Fruit fly (Drosophila melanogaster) whole organism, embryonic: ENCODE results near the gene CG33669.

Source experiments
- B-H1 ChIP-seq: fragments of 200-800 bp; sonication (Bioruptor generic); IDR thresholded peaks from 3 replicates; pipeline ENCODE4 v1.3.6; 2022; ENCODE audit warnings: missing biosample characterization, missing genetic modification characterization
- Blimp-1 ChIP-seq: fragments of 200-800 bp; sonication (Bioruptor generic); optimal IDR thresholded peaks from 3 replicates; lab custom pipeline; 2018; ENCODE audit warnings: missing biosample characterization, missing genetic modification characterization, mild to moderate bottlenecking, moderate library complexity, missing genetic modification reagents
- CG12769 ChIP-seq: fragments of 200-800 bp; sonication (Bioruptor generic); optimal IDR thresholded peaks from 2 replicates; lab custom pipeline; 2019; ENCODE audit warnings: missing biosample characterization, mild to moderate bottlenecking, missing genetic modification characterization, moderate library complexity
- CG13296 ChIP-seq: fragments of 200-800 bp; sonication (Bioruptor generic); optimal IDR thresholded peaks from 3 replicates; lab custom pipeline; 2018; ENCODE audit warnings: missing biosample characterization, mild to moderate bottlenecking, missing genetic modification characterization
- CG13775 ChIP-seq: fragments of 200-800 bp; sonication (Bioruptor generic); optimal IDR thresholded peaks from 3 replicates; lab custom pipeline; 2017; ENCODE audit warnings: missing biosample characterization, mild to moderate bottlenecking, missing genetic modification characterization
- CG17328 ChIP-seq: fragments of 200-800 bp; sonication (Bioruptor generic); IDR thresholded peaks from 2 replicates; pipeline ENCODE4 v1.3.6; 2022; ENCODE audit warnings: missing biosample characterization, missing genetic modification characterization
- CG17912 ChIP-seq: fragments of 200-800 bp; sonication (Bioruptor generic); optimal IDR thresholded peaks from 2 replicates; lab custom pipeline; 2018; ENCODE audit warnings: missing biosample characterization, mild to moderate bottlenecking, missing genetic modification characterization
- CG18262 ChIP-seq: fragments of 200-800 bp; optimal IDR thresholded peaks from 3 replicates; lab custom pipeline; 2019; ENCODE audit warnings: missing biosample characterization, mild to moderate bottlenecking, missing genetic modification characterization, moderate library complexity
- CG18599 ChIP-seq: fragments of 200-800 bp; sonication (Bioruptor generic); optimal IDR thresholded peaks from 3 replicates; lab custom pipeline; 2017; ENCODE audit warnings: missing biosample characterization, missing genetic modification characterization, mild to moderate bottlenecking, moderate library complexity, missing genetic modification reagents
- CG2116 ChIP-seq: fragments of 200-800 bp; sonication (Bioruptor generic); optimal IDR thresholded peaks from 3 replicates; lab custom pipeline; 2018; ENCODE audit warnings: missing biosample characterization, mild to moderate bottlenecking, missing genetic modification characterization
- CG31441 ChIP-seq: fragments of 200-800 bp; sonication (Bioruptor generic); IDR thresholded peaks from 2 replicates; pipeline ENCODE4 v1.3.6; 2022; ENCODE audit warnings: missing biosample characterization, missing genetic modification characterization
- CG34376 ChIP-seq: fragments of 200-800 bp; sonication (Bioruptor generic); optimal IDR thresholded peaks from 2 replicates; lab custom pipeline; 2018; ENCODE audit warnings: missing biosample characterization, mild to moderate bottlenecking, missing genetic modification characterization
- CG6254 ChIP-seq: fragments of 200-800 bp; sonication (Bioruptor generic); optimal IDR thresholded peaks from 3 replicates; lab custom pipeline; 2017; ENCODE audit warnings: mild to moderate bottlenecking, missing biosample characterization, missing genetic modification reagents, missing genetic modification characterization
- CHES-1-like ChIP-seq: fragments of 200-800 bp; sonication (Bioruptor generic); optimal IDR thresholded peaks from 2 replicates; lab custom pipeline; 2016; ENCODE audit warnings: missing biosample characterization, missing genetic modification characterization
- CTCF ChIP-seq: fragments of 200-800 bp; sonication (Bioruptor generic); optimal IDR thresholded peaks from 2 replicates; lab custom pipeline; 2017; ENCODE audit warnings: missing biosample characterization, mild to moderate bottlenecking, missing genetic modification characterization, moderate library complexity
- D19A ChIP-seq: fragments of 200-800 bp; optimal IDR thresholded peaks from 3 replicates; lab custom pipeline; 2019; ENCODE audit warnings: missing biosample characterization, mild to moderate bottlenecking, missing genetic modification characterization, moderate library complexity
- Dfd ChIP-seq, 2 experiments: fragments of >200 bp; optimal IDR thresholded peaks; 2 replicates each; lab custom pipeline; 2017; ENCODE audit warnings: missing biosample characterization in 2 of 2, missing genetic modification characterization in 2 of 2
- Dll ChIP-seq: fragments of 200-800 bp; sonication (Bioruptor generic); IDR thresholded peaks from 4 replicates; pipeline ENCODE4 v1.3.6; 2022; ENCODE audit warnings: missing biosample characterization, missing genetic modification characterization; ENCODE audit not compliant: partially characterized antibody
- GATAe ChIP-seq: fragments of 200-800 bp; sonication (Bioruptor generic); conservative IDR thresholded peaks from 2 replicates; pipeline ENCODE4 v1.3.6; 2022; ENCODE audit warnings: missing biosample characterization, missing genetic modification characterization
- Hand ChIP-seq: fragments of 200-800 bp; sonication (Bioruptor generic); optimal IDR thresholded peaks from 2 replicates; lab custom pipeline; 2017; ENCODE audit warnings: mild to moderate bottlenecking, missing biosample characterization, missing genetic modification reagents, missing genetic modification characterization
- Hr51 ChIP-seq, 2 experiments: fragments of 200-800 bp; sonication (Bioruptor generic); optimal IDR thresholded peaks; 2 replicates in 1 of 2; 3 replicates in 1 of 2; lab custom pipeline; 2016 to 2018; ENCODE audit warnings: missing biosample characterization in 2 of 2, missing genetic modification characterization in 2 of 2, mild to moderate bottlenecking in 1 of 2, moderate library complexity in 1 of 2
- Hsf ChIP-seq: fragments of 200-800 bp; sonication (Bioruptor generic); optimal IDR thresholded peaks from 3 replicates; lab custom pipeline; 2016; ENCODE audit warnings: missing biosample characterization, missing genetic modification characterization
- Lim3 ChIP-seq: fragments of 200-800 bp; sonication (Bioruptor generic); IDR thresholded peaks from 2 replicates; pipeline ENCODE4 v1.3.6; 2022; ENCODE audit warnings: missing biosample characterization, missing genetic modification characterization
- Meics ChIP-seq: fragments of 200-800 bp; sonication (Bioruptor generic); optimal IDR thresholded peaks from 2 replicates; lab custom pipeline; 2017; ENCODE audit warnings: missing biosample characterization, mild to moderate bottlenecking, missing genetic modification characterization
- Neu2 ChIP-seq: fragments of 200-800 bp; sonication (Bioruptor generic); optimal IDR thresholded peaks from 3 replicates; lab custom pipeline; 2016; ENCODE audit warnings: missing biosample characterization, missing genetic modification characterization, borderline replicate concordance
- Nf-YC ChIP-seq: fragments of 200-800 bp; optimal IDR thresholded peaks from 3 replicates; lab custom pipeline; 2019; ENCODE audit warnings: missing biosample characterization, mild to moderate bottlenecking, missing genetic modification characterization, moderate library complexity
- Sox100B ChIP-seq: fragments of 200-800 bp; sonication (Bioruptor generic); optimal IDR thresholded peaks from 3 replicates; lab custom pipeline; 2018; ENCODE audit warnings: missing biosample characterization, mild to moderate bottlenecking, missing genetic modification characterization
- Spps ChIP-seq: fragments of 200-800 bp; sonication (Bioruptor generic); optimal IDR thresholded peaks from 2 replicates; lab custom pipeline; 2018; ENCODE audit warnings: missing biosample characterization, mild to moderate bottlenecking, missing genetic modification characterization
- ab ChIP-seq: fragments of 200-800 bp; sonication (Bioruptor generic); optimal IDR thresholded peaks from 2 replicates; lab custom pipeline; 2016; ENCODE audit warnings: missing biosample characterization, missing genetic modification characterization
- bigmax ChIP-seq: fragments of 200-800 bp; sonication (Bioruptor generic); optimal IDR thresholded peaks from 2 replicates; lab custom pipeline; 2018; ENCODE audit warnings: missing biosample characterization, mild to moderate bottlenecking, missing genetic modification characterization
- crc ChIP-seq: fragments of 200-800 bp; sonication (Bioruptor generic); optimal IDR thresholded peaks from 2 replicates; lab custom pipeline; 2016; ENCODE audit warnings: missing biosample characterization, missing genetic modification characterization
- crp ChIP-seq, 2 experiments: fragments of 200-800 bp; sonication (Bioruptor generic); optimal IDR thresholded peaks; 2 replicates in 1 of 2; 3 replicates in 1 of 2; lab custom pipeline; 2017; ENCODE audit warnings: missing biosample characterization in 2 of 2, missing genetic modification characterization in 2 of 2, mild to moderate bottlenecking in 1 of 2, moderate library complexity in 1 of 2
- dan ChIP-seq: fragments of 200-800 bp; sonication (Bioruptor generic); IDR thresholded peaks from 2 replicates; pipeline ENCODE4 v1.3.6; 2022; ENCODE audit warnings: missing biosample characterization, missing genetic modification characterization
- dati ChIP-seq: fragments of 200-800 bp; sonication (Bioruptor generic); IDR thresholded peaks from 2 replicates; pipeline ENCODE4 v1.3.6; 2022; ENCODE audit warnings: missing biosample characterization, missing genetic modification characterization
- disco-r ChIP-seq: fragments of 200-800 bp; sonication (Bioruptor generic); optimal IDR thresholded peaks from 2 replicates; lab custom pipeline; 2016; ENCODE audit warnings: missing biosample characterization, missing genetic modification characterization
- ems ChIP-seq: fragments of 200-800 bp; sonication (Bioruptor generic); optimal IDR thresholded peaks from 3 replicates; lab custom pipeline; 2016; ENCODE audit warnings: missing biosample characterization, missing genetic modification characterization
- eve ChIP-seq, 2 experiments: fragments of >200 bp; optimal IDR thresholded peaks; 2 replicates each; lab custom pipeline; 2017; ENCODE audit warnings: missing biosample characterization in 2 of 2, missing genetic modification characterization in 2 of 2
- eyg ChIP-seq: fragments of 200-800 bp; sonication (Bioruptor generic); optimal IDR thresholded peaks from 3 replicates; lab custom pipeline; 2016; ENCODE audit warnings: missing biosample characterization, missing genetic modification characterization
- fd64A ChIP-seq: fragments of 200-800 bp; sonication (Bioruptor generic); optimal IDR thresholded peaks from 3 replicates; lab custom pipeline; 2018; ENCODE audit warnings: missing biosample characterization, mild to moderate bottlenecking, missing genetic modification characterization
- grau ChIP-seq: fragments of 200-800 bp; optimal IDR thresholded peaks from 3 replicates; lab custom pipeline; 2019; ENCODE audit warnings: missing biosample characterization, mild to moderate bottlenecking, missing genetic modification characterization, moderate library complexity
- inv ChIP-seq: fragments of 200-800 bp; sonication (Bioruptor generic); IDR thresholded peaks from 2 replicates; pipeline ENCODE4 v1.3.6; 2022; ENCODE audit warnings: missing biosample characterization, missing genetic modification characterization; ENCODE audit not compliant: partially characterized antibody
- jumu ChIP-seq: fragments of 200-800 bp; sonication (Bioruptor generic); optimal IDR thresholded peaks from 3 replicates; lab custom pipeline; 2016; ENCODE audit warnings: missing biosample characterization, missing genetic modification characterization
- nmo ChIP-seq: fragments of 200-800 bp; sonication (Bioruptor generic); optimal IDR thresholded peaks from 2 replicates; lab custom pipeline; 2018; ENCODE audit warnings: missing biosample characterization, mild to moderate bottlenecking, missing genetic modification characterization, moderate library complexity
- nom ChIP-seq: fragments of 200-800 bp; sonication (Bioruptor generic); optimal IDR thresholded peaks from 2 replicates; lab custom pipeline; 2017; ENCODE audit warnings: missing biosample characterization, missing genetic modification characterization, mild to moderate bottlenecking, moderate library complexity, missing genetic modification reagents
- pb ChIP-seq: fragments of 200-800 bp; sonication (Bioruptor generic); optimal IDR thresholded peaks from 3 replicates; lab custom pipeline; 2016; ENCODE audit warnings: missing biosample characterization, missing genetic modification characterization
- repo ChIP-seq: fragments of 200-800 bp; sonication (Bioruptor generic); optimal IDR thresholded peaks from 2 replicates; lab custom pipeline; 2016; ENCODE audit warnings: missing biosample characterization, missing genetic modification characterization
- rib ChIP-seq: fragments of 200-800 bp; sonication (Bioruptor generic); IDR thresholded peaks from 2 replicates; pipeline ENCODE4 v1.3.6; 2022; ENCODE audit warnings: missing biosample characterization, missing genetic modification characterization
- schlank ChIP-seq: fragments of 200-800 bp; sonication (Bioruptor generic); optimal IDR thresholded peaks from 2 replicates; lab custom pipeline; 2018; ENCODE audit warnings: missing biosample characterization, mild to moderate bottlenecking, missing genetic modification characterization
- sens ChIP-seq: fragments of 200-800 bp; sonication (Bioruptor generic); peaks from one replicate; lab custom pipeline; 2016; ENCODE audit warnings: missing biosample characterization, missing genetic modification characterization
- shn ChIP-seq: fragments of 200-800 bp; sonication (Bioruptor generic); optimal IDR thresholded peaks from 3 replicates; lab custom pipeline; 2016; ENCODE audit warnings: missing biosample characterization, missing genetic modification characterization
- z ChIP-seq: fragments of 200-800 bp; sonication (Bioruptor generic); IDR thresholded peaks from 3 replicates; pipeline ENCODE4 v1.3.6; 2022; ENCODE audit warnings: missing biosample characterization, missing genetic modification characterization

CG33669 gene

DNA sequence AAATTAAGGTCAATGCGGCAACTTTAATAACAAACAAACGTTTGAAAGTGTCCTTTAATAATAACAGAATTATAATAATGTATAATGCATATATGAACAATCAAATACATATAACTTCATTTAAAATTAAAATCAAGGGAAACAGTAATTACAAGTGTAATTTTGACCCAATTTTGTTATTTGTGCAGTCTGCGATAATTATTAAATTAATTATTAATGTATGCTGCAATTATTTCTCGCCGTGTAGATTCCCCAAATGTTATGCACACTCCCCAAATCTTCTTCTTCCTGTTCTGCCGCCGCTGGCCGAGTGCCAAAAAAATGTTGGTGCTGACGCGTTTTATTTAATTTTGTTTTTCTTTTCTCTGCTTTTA, 46.3 kb downstream of the CG33669 start (continued):
- TF ChIP-seq sens (GFP tag; lab: Kevin White, UChicago) (peak; percentile 87), Lim3 (GFP tag; lab: Robert Waterston, UW) (peak; percentile 34; the same call in 1 of the 2 replicates), CG17328 (GFP tag; lab: Robert Waterston, UW) (peak; percentile 73), CHES-1-like (GFP tag; lab: Kevin White, UChicago) (no peak), CG34376 (peak; percentile 83), CG18262 (tag; lab: Kevin White, UChicago) (peak; percentile 92), repo (GFP tag; lab: Kevin White, UChicago) (no peak), Meics (GFP tag; lab: Kevin White, UChicago) (peak; percentile 91), CG2116 (GFP tag; lab: Kevin White, UChicago) (peak; percentile 59), Sox100B (GFP tag; lab: Kevin White, UChicago) (peak; percentile 93), CTCF (GFP tag; lab: Kevin White, UChicago) (peak; percentile 16), Dll (GFP tag; lab: Robert Waterston, UW) (no peak), CG18599 (GFP tag; lab: Kevin White, UChicago) (peak; percentile 93), Hr51 (GFP tag; optimal IDR thresholded peaks at IDR 0.05; lab: Kevin White, UChicago) (peak; percentile 15 to 93), crp (GFP tag; optimal IDR thresholded peaks at IDR 0.05; lab: Kevin White, UChicago) (peak in 1 of 2 experiments; percentile 33), Hand (peak; percentile 84), Spps (tag; lab: Kevin White, UChicago) (peak; percentile 77), disco-r (no peak), dati (GFP tag; lab: Robert Waterston, UW) (0 out of 2 replicates have a peak, but pooled peaks have one; percentile 25), eyg (GFP tag; lab: Kevin White, UChicago) (no peak), CG13296 (GFP tag; lab: Kevin White, UChicago) (peak; percentile 89), GATAe (GFP tag; lab: Robert Waterston, UW) (peak; percentile 31; the same call in 1 of the 2 replicates), rib (GFP tag; lab: Robert Waterston, UW) (peak; percentile 64; the same call in 1 of the 2 replicates), D19A (tag; lab: Kevin White, UChicago) (peak; percentile 84), fd64A (GFP tag; lab: Kevin White, UChicago) (peak; percentile 39), pb (GFP tag; lab: Kevin White, UChicago) (no peak), grau (peak; percentile 90), ab (GFP tag; lab: Kevin White, UChicago) (no peak), Hsf (peak; percentile 72), jumu (no peak), schlank (peak; percentile 66), CG12769 (tag; lab: Kevin White, UChicago) (peak; percentile 78), Dfd (GFP tag; optimal IDR thresholded peaks at IDR 0.05; lab: Kevin White, UChicago) (peak in 1 of 2 experiments; percentile 70), shn (GFP tag; lab: Kevin White, UChicago) (no peak), inv (no peak), Blimp-1 (peak; percentile 86), Neu2 (GFP tag; lab: Kevin White, UChicago) (no peak), crc (GFP tag; lab: Kevin White, UChicago) (no peak), dan (GFP tag; lab: Robert Waterston, UW) (no peak), bigmax (no peak), CG13775 (GFP tag; lab: Kevin White, UChicago) (peak; percentile 88), z (GFP tag; lab: Robert Waterston, UW) (0 out of 3 replicates have a peak, but pooled peaks have one; percentile 25), nmo (GFP tag; lab: Kevin White, UChicago) (peak; percentile 94), Nf-YC (tag; lab: Kevin White, UChicago) (peak; percentile 83), CG6254 (GFP tag; lab: Kevin White, UChicago) (peak; percentile 72), CG17912 (GFP tag; lab: Kevin White, UChicago) (peak; percentile 29), B-H1 (peak; percentile 72), CG31441 (GFP tag; lab: Robert Waterston, UW) (peak; percentile 97), ems (GFP tag; lab: Kevin White, UChicago) (peak; percentile 9), nom (no peak), eve (GFP tag; optimal IDR thresholded peaks at IDR 0.05; lab: Kevin White, UChicago) (peak in 1 of 2 experiments; percentile 94)
